Worm (Caenorhabditis elegans): ENCODE measurements around the gene ttbk-8.2.
A peak's percentile ranks its signal among the peaks of the same experiment; 100 is the strongest.

The ttbk-8.2 gene

DNA sequence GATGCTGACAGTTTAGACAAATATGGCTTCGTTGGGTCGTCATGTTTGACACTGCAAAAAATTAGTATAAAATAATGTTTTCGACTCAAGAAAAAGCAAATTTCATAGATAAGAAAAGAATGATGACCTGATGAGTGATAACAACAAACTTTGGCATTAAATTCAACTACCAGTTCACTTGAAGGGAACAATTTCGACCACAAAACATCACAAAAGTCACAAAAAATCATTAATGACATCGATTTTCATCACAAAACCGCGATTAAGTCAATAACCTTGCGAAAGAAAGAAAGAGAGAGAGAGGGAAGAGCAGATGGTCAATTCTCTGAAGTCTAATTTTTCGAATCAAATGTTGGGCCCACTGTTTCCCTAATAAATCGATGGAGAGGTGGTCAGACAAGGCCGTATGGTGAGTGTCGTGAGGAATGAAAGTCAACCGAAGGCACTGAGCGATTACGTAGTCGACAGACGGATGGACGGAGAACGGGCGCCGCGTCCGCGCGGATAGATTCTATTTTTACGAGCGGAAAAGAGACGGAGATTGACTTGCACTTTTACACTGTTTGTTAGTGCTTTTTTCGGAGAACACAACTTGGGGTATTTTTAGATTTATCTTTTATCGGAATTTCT is 32.8 kb downstream of the ttbk-8.2 start, which contains the start of gene bec-1 (continued):
- no peak for TF ChIP-seq zfh-2 (GFP tag; conservative IDR thresholded peaks at IDR 0.05)

DNA sequence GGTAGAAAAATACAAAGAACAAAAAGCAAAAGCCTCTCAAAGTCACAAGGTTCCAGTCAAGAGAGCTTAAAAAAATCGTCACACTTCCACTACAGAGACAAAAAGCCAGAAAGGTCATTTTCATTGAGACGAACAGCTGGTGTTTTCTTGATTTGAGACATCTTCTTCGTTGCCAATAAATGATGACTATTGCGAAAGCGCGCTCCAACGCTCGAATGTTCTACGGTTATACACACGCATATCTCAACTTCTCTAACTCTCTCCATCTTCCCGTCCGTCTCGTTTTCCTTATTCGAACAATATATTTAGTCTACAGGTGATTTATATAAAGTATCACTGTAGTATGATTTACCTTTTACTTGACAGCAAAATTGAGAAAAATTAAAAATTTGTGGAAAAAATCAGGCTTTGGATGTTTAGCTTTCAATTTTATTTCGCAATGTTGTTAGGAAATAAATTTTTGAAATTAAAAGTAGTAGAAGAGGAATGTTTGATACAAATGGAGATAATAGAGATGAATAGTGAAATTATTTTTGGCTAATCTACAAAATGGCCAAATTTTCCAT is 33.7 kb downstream of the ttbk-8.2 start:
- TF ChIP-seq nhr-120 (GFP tag; IDR thresholded peaks at IDR 0.05), result no peak
- TF ChIP-seq Y79H2A.3 (GFP tag; conservative IDR thresholded peaks at IDR 0.05), result no peak
- no peak for TF ChIP-seq somi-1 (GFP tag; optimal IDR thresholded peaks at IDR 0.05)
- no peak for TF ChIP-seq nhr-27 (tag; optimal IDR thresholded peaks at IDR 0.05)
- no peak for TF ChIP-seq snpc-1.3 (tag; optimal IDR thresholded peaks at IDR 0.05; ENCODE audit: insufficient read depth)
- TF ChIP-seq atf-7 (tag; optimal IDR thresholded peaks at IDR 0.05), result peak; percentile 11
- no peak for TF ChIP-seq ztf-3 (GFP tag; optimal IDR thresholded peaks at IDR 0.05)
- no peak for TF ChIP-seq F23B12.7 (tag; optimal IDR thresholded peaks at IDR 0.05; ENCODE audit: insufficient read depth)
- TF ChIP-seq Y56A3A.18 (GFP tag; IDR thresholded peaks at IDR 0.05), result no peak
- no peak for TF ChIP-seq madf-8 (GFP tag; conservative IDR thresholded peaks at IDR 0.05)
- no peak for TF ChIP-seq ceh-40 (GFP tag; IDR thresholded peaks at IDR 0.05)
- TF ChIP-seq attf-5 (GFP tag; optimal IDR thresholded peaks at IDR 0.05), result peak; percentile 60
- TF ChIP-seq T26A5.8 (tag; optimal IDR thresholded peaks at IDR 0.05), result no peak
- no peak for TF ChIP-seq attf-6 (GFP tag; IDR thresholded peaks at IDR 0.05)
- no peak for TF ChIP-seq dpl-1 (GFP tag; optimal IDR thresholded peaks at IDR 0.05)
- no peak for TF ChIP-seq ama-1 (optimal IDR thresholded peaks at IDR 0.05)
- TF ChIP-seq ama-1 (GFP tag; optimal IDR thresholded peaks at IDR 0.05), result no peak
- no peak for TF ChIP-seq ets-4 (GFP tag; optimal IDR thresholded peaks at IDR 0.05)
- TF ChIP-seq pha-4 (tag; optimal IDR thresholded peaks at IDR 0.05), result no peak
- TF ChIP-seq unc-62 (GFP tag; optimal IDR thresholded peaks at IDR 0.05), result no peak
- TF ChIP-seq nfyb-1 (GFP tag; IDR thresholded peaks at IDR 0.05), result peak; percentile 78
- peak; percentile 10; the same call in 1 of the 2 replicates for TF ChIP-seq mcd-1 (GFP tag; IDR thresholded peaks at IDR 0.05)
- TF ChIP-seq ceh-27 (GFP tag; optimal IDR thresholded peaks at IDR 0.05), result peak; percentile 3
- no peak for TF ChIP-seq F10E7.11 (tag; optimal IDR thresholded peaks at IDR 0.05)
- TF ChIP-seq unc-130 (GFP tag; optimal IDR thresholded peaks at IDR 0.05), result no peak
- TF ChIP-seq C17E4.6 (GFP tag; IDR thresholded peaks at IDR 0.05), result no peak
- no peak for TF ChIP-seq egl-44 (GFP tag; IDR thresholded peaks at IDR 0.05)
- TF ChIP-seq K11D2.4 (GFP tag; IDR thresholded peaks at IDR 0.05), result 0 out of 2 replicates have a peak, but pooled peaks have one; percentile 29
- no peak for TF ChIP-seq ZK185.1 (tag; optimal IDR thresholded peaks at IDR 0.05; ENCODE audit: poor library complexity, severe bottlenecking)
- TF ChIP-seq Y53F4B.3 (GFP tag; IDR thresholded peaks at IDR 0.05), result no peak
- no peak for TF ChIP-seq nhr-90 (tag; optimal IDR thresholded peaks at IDR 0.05)
- TF ChIP-seq tbx-9 (tag; optimal IDR thresholded peaks at IDR 0.05; ENCODE audit: borderline replicate concordance), result no peak
- no peak for TF ChIP-seq ztf-28 (GFP tag; IDR thresholded peaks at IDR 0.05)
- no peak for TF ChIP-seq sea-2 (GFP tag; IDR thresholded peaks at IDR 0.05)
- 0 out of 2 replicates have a peak, but pooled peaks have one; percentile 30 for TF ChIP-seq pbrm-1 (GFP tag; IDR thresholded peaks at IDR 0.05)
- TF ChIP-seq ceh-79 (tag; optimal IDR thresholded peaks at IDR 0.05), result no peak
- TF ChIP-seq nfya-1 (tag; optimal IDR thresholded peaks at IDR 0.05; ENCODE audit: borderline replicate concordance, insufficient read depth), result no peak
- 0 out of 2 replicates have a peak, but pooled peaks have one; percentile 24 for TF ChIP-seq lir-1 (GFP tag; conservative IDR thresholded peaks at IDR 0.05)
- no peak for TF ChIP-seq tbp1 (GFP tag; optimal IDR thresholded peaks at IDR 0.05)
- TF ChIP-seq ztf-22 (GFP tag; optimal IDR thresholded peaks at IDR 0.05), result no peak
- no peak for TF ChIP-seq lin-40 (tag; optimal IDR thresholded peaks at IDR 0.05)
- no peak for TF ChIP-seq F39B2.1 (GFP tag; IDR thresholded peaks at IDR 0.05)
- no peak for TF ChIP-seq F22D6.2 (tag; optimal IDR thresholded peaks at IDR 0.05)
- no peak for TF ChIP-seq athp-1 (tag; optimal IDR thresholded peaks at IDR 0.05)
